Worm (Caenorhabditis elegans): ENCODE results near the gene str-84.

- no peak for TF ChIP-seq elt-3 (tag; optimal IDR thresholded peaks at IDR 0.05)
- TF ChIP-seq sptf-1 (tag; optimal IDR thresholded peaks at IDR 0.05) = no peak
- no peak for TF ChIP-seq blmp-1 (tag; optimal IDR thresholded peaks at IDR 0.05)
Measured at ce11 chrV:8940419-8940818, 40.3 kb downstream of the str-84 start.
